Worm (Caenorhabditis elegans): ENCODE data around the gene W05E10.2.

Gene W05E10.2

ce11 chrV:11650720-11651119, 36.3 kb upstream of the W05E10.2 start, which contains the start of gene zip-10:
Gene zip-10 (minus strand): TSS chrV:11650762.
- TF ChIP-seq unc-39 (tag; optimal IDR thresholded peaks at IDR 0.05) (no peak), mep-1 (tag; optimal IDR thresholded peaks at IDR 0.05) (no peak), blmp-1 (tag; optimal IDR thresholded peaks at IDR 0.05) (no peak), pha-4 (tag; optimal IDR thresholded peaks at IDR 0.05) (no peak), bed-3 (GFP tag; optimal IDR thresholded peaks at IDR 0.05) (no peak), nhr-2 (tag; optimal IDR thresholded peaks at IDR 0.05) (no peak), nhr-76 (tag; optimal IDR thresholded peaks at IDR 0.05) (no peak), ham-2 (GFP tag; optimal IDR thresholded peaks at IDR 0.05) (no peak)

ce11 chrV:11653095-11653494, 33.9 kb upstream of the W05E10.2 start:
- no peak for TF ChIP-seq lin-32 (GFP tag; optimal IDR thresholded peaks at IDR 0.05)
- TF ChIP-seq ceh-83 (GFP tag; optimal IDR thresholded peaks at IDR 0.05), result no peak
- TF ChIP-seq elt-1 (tag; optimal IDR thresholded peaks at IDR 0.05; ENCODE audit: borderline replicate concordance, insufficient read depth), result no peak
- TF ChIP-seq ham-2 (GFP tag; optimal IDR thresholded peaks at IDR 0.05), result no peak
- TF ChIP-seq nhr-2 (tag; optimal IDR thresholded peaks at IDR 0.05), result no peak
- TF ChIP-seq snpc-4 (tag; optimal IDR thresholded peaks at IDR 0.05), result no peak
- no peak for TF ChIP-seq sptf-1 (tag; optimal IDR thresholded peaks at IDR 0.05)
- TF ChIP-seq ceh-39 (tag; optimal IDR thresholded peaks at IDR 0.05), result no peak

- peak; percentile 34 for TF ChIP-seq nhr-2 (tag; optimal IDR thresholded peaks at IDR 0.05)
- TF ChIP-seq zip-8 (tag; optimal IDR thresholded peaks at IDR 0.05), result peak; percentile 95
- TF ChIP-seq mls-2 (tag; optimal IDR thresholded peaks at IDR 0.05), result no peak
- TF ChIP-seq ceh-39 (tag; optimal IDR thresholded peaks at IDR 0.05), result no peak
- no peak for TF ChIP-seq unc-39 (tag; optimal IDR thresholded peaks at IDR 0.05)
- no peak for TF ChIP-seq ces-1 (GFP tag; optimal IDR thresholded peaks at IDR 0.05)
These were observed 30.5 kb upstream of the W05E10.2 start for ce11 chrV:11656469-11656868.

- peak; percentile 87 for TF ChIP-seq zip-8 (tag; optimal IDR thresholded peaks at IDR 0.05)
- TF ChIP-seq nhr-2 (tag; optimal IDR thresholded peaks at IDR 0.05), result peak; percentile 96
- TF ChIP-seq M03D4.4 (tag; optimal IDR thresholded peaks at IDR 0.05), result no peak
- TF ChIP-seq blmp-1 (tag; optimal IDR thresholded peaks at IDR 0.05), result no peak
These were observed 26.4 kb upstream of the W05E10.2 start for ce11 chrV:11660566-11660965.

ce11 chrV:11664875-11665384, 22.0 kb upstream of the W05E10.2 start, which contains the start of gene ceh-27:
Gene ceh-27 (minus strand): TSS chrV:11665102.
- TF ChIP-seq ceh-39 (tag; optimal IDR thresholded peaks at IDR 0.05) (no peak), lsy-2 (tag; optimal IDR thresholded peaks at IDR 0.05) (no peak), mab-5 (tag; optimal IDR thresholded peaks at IDR 0.05) (no peak), flh-1 (GFP tag; optimal IDR thresholded peaks at IDR 0.05) (no peak), nhr-12 (tag; optimal IDR thresholded peaks at IDR 0.05) (no peak), blmp-1 (tag; optimal IDR thresholded peaks at IDR 0.05) (no peak), mep-1 (tag; optimal IDR thresholded peaks at IDR 0.05) (no peak), unc-62 (GFP tag; optimal IDR thresholded peaks at IDR 0.05) (no peak), lin-13 (tag; optimal IDR thresholded peaks at IDR 0.05) (no peak), elt-1 (tag; optimal IDR thresholded peaks at IDR 0.05; ENCODE audit: borderline replicate concordance, insufficient read depth) (no peak), lin-32 (GFP tag; optimal IDR thresholded peaks at IDR 0.05) (no peak), sptf-1 (tag; optimal IDR thresholded peaks at IDR 0.05) (no peak), nhr-76 (tag; optimal IDR thresholded peaks at IDR 0.05) (no peak), ces-1 (GFP tag; optimal IDR thresholded peaks at IDR 0.05) (no peak)

DNA sequence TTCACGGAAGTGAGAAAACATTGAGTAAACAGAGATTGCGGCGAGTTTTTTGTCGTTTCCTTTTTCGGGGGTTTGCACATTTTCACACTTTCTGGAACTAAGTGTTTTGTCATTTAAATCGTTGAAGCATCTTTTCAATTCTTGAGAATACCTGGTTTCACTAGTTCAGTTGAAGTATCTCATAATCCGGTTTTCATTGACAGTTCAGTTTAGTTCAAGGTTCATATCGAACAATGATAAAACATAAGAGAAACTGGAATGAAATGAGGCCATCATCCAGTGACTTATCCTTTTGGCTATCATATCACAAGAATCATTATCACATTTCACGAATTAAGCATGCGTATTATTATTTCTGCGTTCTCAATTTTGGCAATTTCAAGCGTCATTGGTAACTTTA, 19.8 kb upstream of the W05E10.2 start, which contains the start of gene F46F3.3:
TSS of gene F46F3.3 (plus strand) at position 301 of the 400 bp plus-strand sequence.
- no peak for TF ChIP-seq drap-1 (GFP tag; optimal IDR thresholded peaks at IDR 0.05)
- no peak for TF ChIP-seq M03D4.4 (tag; optimal IDR thresholded peaks at IDR 0.05)
- TF ChIP-seq tbx-8 (GFP tag; optimal IDR thresholded peaks at IDR 0.05), result no peak
- no peak for TF ChIP-seq unc-39 (tag; optimal IDR thresholded peaks at IDR 0.05)
- TF ChIP-seq sem-2 (GFP tag; optimal IDR thresholded peaks at IDR 0.05), result no peak
- TF ChIP-seq bed-3 (GFP tag; optimal IDR thresholded peaks at IDR 0.05), result no peak
- no peak for TF ChIP-seq mep-1 (tag; optimal IDR thresholded peaks at IDR 0.05)
- TF ChIP-seq ces-1 (GFP tag; optimal IDR thresholded peaks at IDR 0.05), result no peak
- TF ChIP-seq elt-1 (tag; optimal IDR thresholded peaks at IDR 0.05; ENCODE audit: borderline replicate concordance, insufficient read depth), result no peak
- TF ChIP-seq sptf-1 (tag; optimal IDR thresholded peaks at IDR 0.05), result no peak
- TF ChIP-seq snpc-4 (tag; optimal IDR thresholded peaks at IDR 0.05), result no peak
- TF ChIP-seq ceh-39 (tag; optimal IDR thresholded peaks at IDR 0.05), result no peak
- no peak for TF ChIP-seq pha-4 (tag; optimal IDR thresholded peaks at IDR 0.05)
- TF ChIP-seq nhr-76 (tag; optimal IDR thresholded peaks at IDR 0.05), result no peak

Measured in whole organism, mixed stage, embryonic.